Worm (Caenorhabditis elegans) whole organism, L1 larva: ENCODE results near the gene C43D7.8.

Experiments used
- elt-3 ChIP-seq, 6 experiments: fragments of 150-350 bp in 1 of 6; sonication (generic microtip); optimal IDR thresholded peaks; 2 replicates each; lab custom pipeline; 2017 to 2018; ENCODE audit warnings: missing biosample characterization in 6 of 6, missing genetic modification characterization in 6 of 6, inconsistent platforms in 1 of 6
- lir-3 ChIP-seq: sonication (generic microtip); optimal IDR thresholded peaks from 2 replicates; lab custom pipeline; 2016; ENCODE audit warnings: mild to moderate bottlenecking, missing genetic modification characterization, moderate library complexity, missing compliant biosample characterization; ENCODE audit not compliant: poor library complexity
- nhr-11 ChIP-seq: fragments of 150-350 bp; optimal IDR thresholded peaks from 2 replicates; lab custom pipeline; 2014; ENCODE audit warnings: missing biosample characterization, missing genetic modification characterization
- nhr-71 ChIP-seq: sonication (generic microtip); optimal IDR thresholded peaks from 2 replicates; lab custom pipeline; 2016; ENCODE audit warnings: mild to moderate bottlenecking, missing genetic modification characterization, moderate library complexity, missing compliant biosample characterization
- nhr-90 ChIP-seq: sonication (generic microtip); optimal IDR thresholded peaks from 2 replicates; lab custom pipeline; 2016; ENCODE audit warnings: mild to moderate bottlenecking, missing genetic modification characterization, missing compliant biosample characterization; ENCODE audit not compliant: poor library complexity
- skn-1 ChIP-seq: fragments of 150-350 bp; optimal IDR thresholded peaks from 2 replicates; lab custom pipeline; 2014; ENCODE audit warnings: missing biosample characterization, missing genetic modification characterization
- sup-37 ChIP-seq: fragments of 200-800 bp; sonication (Bioruptor generic); optimal IDR thresholded peaks from 2 replicates; lab custom pipeline; 2018; ENCODE audit warnings: mild to moderate bottlenecking, missing genetic modification characterization, missing compliant biosample characterization
- swsn-7 ChIP-seq: sonication (generic microtip); optimal IDR thresholded peaks from 2 replicates; lab custom pipeline; 2016; ENCODE audit warnings: missing genetic modification characterization, missing compliant biosample characterization
- tbx-2 ChIP-seq: sonication (generic microtip); optimal IDR thresholded peaks from 2 replicates; lab custom pipeline; 2016; ENCODE audit warnings: missing genetic modification characterization, missing compliant biosample characterization
- ztf-11 ChIP-seq, 2 experiments: sonication (generic microtip); optimal IDR thresholded peaks; 2 replicates each; lab custom pipeline; 2016 to 2017; ENCODE audit warnings: missing genetic modification characterization in 2 of 2, missing biosample characterization in 1 of 2, missing compliant biosample characterization in 1 of 2

ce11 chrV:19282314-19282713, 29.0 kb downstream of the C43D7.8 start, which contains the start of gene fbxb-117:
- TF ChIP-seq lir-3 (tag; lab: Kevin White, UChicago) (no peak), skn-1 (tag; lab: Kevin White, UChicago) (no peak), ztf-11 (tag; optimal IDR thresholded peaks at IDR 0.05; lab: Kevin White, UChicago) (no peak), nhr-11 (tag; lab: Kevin White, UChicago) (no peak), elt-3 (tag; optimal IDR thresholded peaks at IDR 0.05; lab: Kevin White, UChicago) (no peak), nhr-90 (tag; lab: Kevin White, UChicago) (no peak), tbx-2 (tag; lab: Kevin White, UChicago) (no peak), nhr-71 (tag; lab: Kevin White, UChicago) (no peak), swsn-7 (no peak), sup-37 (GFP tag; lab: Kevin White, UChicago) (no peak)
